Worm (Caenorhabditis elegans) whole organism, young adult: ENCODE results near the gene K11H3.5.

Experiments used
- B0261.1 ChIP-seq: sonication (generic microtip); optimal IDR thresholded peaks from 2 replicates; lab custom pipeline; 2016; ENCODE audit warnings: mild to moderate bottlenecking, missing genetic modification characterization, moderate library complexity, missing compliant biosample characterization
- F23B12.7 ChIP-seq: sonication (generic microtip); optimal IDR thresholded peaks from 2 replicates; lab custom pipeline; 2017; ENCODE audit warnings: missing genetic modification characterization, mild to moderate bottlenecking, missing compliant biosample characterization, antibody characterized with exemption, moderate library complexity; ENCODE audit not compliant: insufficient read depth
- F33H1.4 ChIP-seq: fragments of 200-800 bp; sonication (Bioruptor generic); IDR thresholded peaks from 2 replicates; pipeline ENCODE4 v1.3.6; 2022; ENCODE audit warnings: missing genetic modification reagents, missing genetic modification characterization, missing compliant biosample characterization
- F39B2.1 ChIP-seq: fragments of 200-800 bp; sonication (Bioruptor generic); IDR thresholded peaks from 2 replicates; pipeline ENCODE4 v1.3.6; 2022; ENCODE audit warnings: missing genetic modification reagents, missing genetic modification characterization, missing compliant biosample characterization
- F49E8.2 ChIP-seq: sonication (generic microtip); optimal IDR thresholded peaks from 3 replicates; lab custom pipeline; 2017; ENCODE audit warnings: missing genetic modification characterization, mild to moderate bottlenecking, missing compliant biosample characterization, antibody characterized with exemption, moderate library complexity; ENCODE audit not compliant: insufficient read depth
- Y56A3A.18 ChIP-seq: fragments of 200-800 bp; sonication (Bioruptor generic); IDR thresholded peaks from 2 replicates; pipeline ENCODE4 v1.3.6; 2022; ENCODE audit warnings: missing genetic modification reagents, missing genetic modification characterization, missing compliant biosample characterization
- Y67H2A.10 ChIP-seq: fragments of 200-800 bp; sonication (Bioruptor generic); conservative IDR thresholded peaks from 2 replicates; pipeline ENCODE4 v1.3.6; 2022; ENCODE audit warnings: missing genetic modification reagents, missing genetic modification characterization, missing compliant biosample characterization
- attf-5 ChIP-seq: fragments of 200-800 bp; sonication (Bioruptor generic); optimal IDR thresholded peaks from 2 replicates; lab custom pipeline; 2018; ENCODE audit warnings: mild to moderate bottlenecking, missing genetic modification characterization, missing compliant biosample characterization
- ceh-58 ChIP-seq: fragments of 200-800 bp; sonication (Bioruptor generic); IDR thresholded peaks from 2 replicates; pipeline ENCODE4 v1.3.6; 2022; ENCODE audit warnings: missing genetic modification characterization, missing compliant biosample characterization
- chd-7 ChIP-seq: sonication (generic microtip); optimal IDR thresholded peaks from 2 replicates; lab custom pipeline; 2016; ENCODE audit warnings: mild to moderate bottlenecking, missing genetic modification characterization, moderate library complexity, missing compliant biosample characterization
- efl-1 ChIP-seq: fragments of 150-350 bp; optimal IDR thresholded peaks from 2 replicates; lab custom pipeline; 2014; ENCODE audit warnings: missing biosample characterization, missing genetic modification reagents, missing genetic modification characterization
- ekl-4 ChIP-seq: fragments of 200-800 bp; sonication (Bioruptor generic); IDR thresholded peaks from 2 replicates; pipeline ENCODE4 v1.3.6; 2022; ENCODE audit warnings: missing genetic modification reagents, missing genetic modification characterization, missing compliant biosample characterization
- lin-26 ChIP-seq: fragments of 200-800 bp; sonication (Bioruptor generic); IDR thresholded peaks from 2 replicates; pipeline ENCODE4 v1.3.6; 2022; ENCODE audit warnings: missing genetic modification reagents, missing genetic modification characterization, missing compliant biosample characterization
- lin-54 ChIP-seq: fragments of 200-800 bp; sonication (Bioruptor generic); optimal IDR thresholded peaks from 2 replicates; lab custom pipeline; 2018; ENCODE audit warnings: mild to moderate bottlenecking, missing genetic modification characterization, missing compliant biosample characterization
- lir-1 ChIP-seq: fragments of 200-800 bp; sonication (Bioruptor generic); conservative IDR thresholded peaks from 2 replicates; pipeline ENCODE4 v1.3.6; 2022; ENCODE audit warnings: missing genetic modification reagents, missing genetic modification characterization, missing compliant biosample characterization
- lsl-1 ChIP-seq: fragments of 200-800 bp; sonication (Bioruptor generic); optimal IDR thresholded peaks from 2 replicates; lab custom pipeline; 2018; ENCODE audit warnings: mild to moderate bottlenecking, missing genetic modification characterization, moderate library complexity, missing compliant biosample characterization
- madf-6 ChIP-seq: fragments of 200-800 bp; sonication (Bioruptor generic); IDR thresholded peaks from 2 replicates; pipeline ENCODE4 v1.3.6; 2022; ENCODE audit warnings: missing genetic modification reagents, missing genetic modification characterization, missing compliant biosample characterization
- mcd-1 ChIP-seq: fragments of 200-800 bp; sonication (Bioruptor generic); IDR thresholded peaks from 2 replicates; pipeline ENCODE4 v1.3.6; 2022; ENCODE audit warnings: missing genetic modification reagents, missing genetic modification characterization, missing compliant biosample characterization
- mxl-1 ChIP-seq: sonication (generic microtip); optimal IDR thresholded peaks from 2 replicates; lab custom pipeline; 2016; ENCODE audit warnings: missing genetic modification characterization, missing compliant biosample characterization
- nhr-27 ChIP-seq: fragments of 200-800 bp; sonication (Bioruptor generic); optimal IDR thresholded peaks from 2 replicates; lab custom pipeline; 2018; ENCODE audit warnings: mild to moderate bottlenecking, missing genetic modification characterization, moderate library complexity, missing compliant biosample characterization
- nhr-80 ChIP-seq: sonication (generic microtip); optimal IDR thresholded peaks from 2 replicates; lab custom pipeline; 2016; ENCODE audit warnings: missing genetic modification characterization, missing compliant biosample characterization
- pbrm-1 ChIP-seq: fragments of 200-800 bp; sonication (Bioruptor generic); IDR thresholded peaks from 2 replicates; pipeline ENCODE4 v1.3.6; 2022; ENCODE audit warnings: missing genetic modification reagents, missing genetic modification characterization, missing compliant biosample characterization
- pha-4 ChIP-seq: fragments of 150-350 bp; sonication (generic microtip); optimal IDR thresholded peaks from 2 replicates; lab custom pipeline; 2014; ENCODE audit warnings: missing biosample characterization, missing genetic modification reagents, missing genetic modification characterization
- rcor-1 ChIP-seq: fragments of 200-800 bp; sonication (Bioruptor generic); IDR thresholded peaks from 2 replicates; pipeline ENCODE4 v1.3.6; 2022; ENCODE audit warnings: missing genetic modification reagents, missing genetic modification characterization, missing compliant biosample characterization
- repo-1 ChIP-seq: sonication (generic microtip); optimal IDR thresholded peaks from 2 replicates; lab custom pipeline; 2017; ENCODE audit warnings: mild to moderate bottlenecking, missing genetic modification characterization, missing compliant biosample characterization
- rpc-1 ChIP-seq, 2 experiments: fragments of 150-350 bp in 1 of 2; sonication (generic microtip) in 1 of 2; optimal IDR thresholded peaks; 2 replicates each; lab custom pipeline; 2014 to 2018; ENCODE audit warnings: missing biosample characterization in 1 of 2, missing genetic modification characterization in 1 of 2, missing genetic modification reagents in 1 of 2, missing genotype in 1 of 2
- sdz-38 ChIP-seq: sonication (generic microtip); optimal IDR thresholded peaks from 2 replicates; lab custom pipeline; 2016; ENCODE audit warnings: missing genotype, missing genetic modification characterization, missing compliant biosample characterization
- snpc-1.1 ChIP-seq: sonication (generic microtip); optimal IDR thresholded peaks from 2 replicates; lab custom pipeline; 2017; ENCODE audit warnings: missing genetic modification characterization, mild to moderate bottlenecking, missing compliant biosample characterization, antibody characterized with exemption, moderate library complexity, missing genotype, missing genetic modification reagents; ENCODE audit not compliant: insufficient read depth
- snpc-1.3 ChIP-seq: sonication (generic microtip); optimal IDR thresholded peaks from 2 replicates; lab custom pipeline; 2017; ENCODE audit warnings: missing genetic modification characterization, mild to moderate bottlenecking, missing compliant biosample characterization, antibody characterized with exemption, moderate library complexity, missing genotype, missing genetic modification reagents; ENCODE audit not compliant: insufficient read depth
- snpc-4 ChIP-seq, 5 experiments: fragments of 150-350 bp in 1 of 5; sonication (generic microtip) in 4 of 5; optimal IDR thresholded peaks; 2 replicates each; lab custom pipeline; 2014 to 2018; ENCODE audit warnings: missing genetic modification characterization in 5 of 5, missing biosample characterization in 3 of 5, antibody characterized with exemption in 2 of 5, mild to moderate bottlenecking in 2 of 5, missing compliant biosample characterization in 2 of 5, missing genotype in 2 of 5, moderate library complexity in 2 of 5, missing genetic modification reagents in 1 of 5
- tbp1 ChIP-seq: fragments of 200-800 bp; sonication (Bioruptor generic); optimal IDR thresholded peaks from 2 replicates; lab custom pipeline; 2018; ENCODE audit warnings: mild to moderate bottlenecking, missing genetic modification characterization, missing compliant biosample characterization

The K11H3.5 gene

DNA sequence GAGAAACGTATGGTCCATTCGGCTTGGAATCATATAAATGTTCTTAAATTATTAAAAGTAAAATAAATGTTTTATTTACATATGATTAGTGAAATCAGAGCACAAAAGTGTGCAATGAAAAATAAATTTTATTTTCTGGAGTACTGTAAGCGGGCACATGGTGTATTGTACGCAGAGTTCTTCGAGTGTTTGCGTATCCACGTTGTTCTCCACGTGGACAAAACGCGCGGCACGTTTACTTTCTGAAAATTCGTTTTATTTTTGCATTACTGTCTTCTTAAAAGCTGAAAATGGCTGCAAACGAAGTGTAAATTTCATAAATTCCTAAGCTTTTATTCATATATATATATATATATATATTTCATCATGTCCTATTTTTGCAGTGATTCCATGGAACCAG lies 11.0 kb upstream of the K11H3.5 start (continued):
- no peak for TF ChIP-seq F23B12.7 (tag; lab: Kevin White, UChicago)
- TF ChIP-seq rpc-1 (optimal IDR thresholded peaks at IDR 0.05; lab: Kevin White, UChicago): no peak
- no peak for TF ChIP-seq rpc-1 (tag; optimal IDR thresholded peaks at IDR 0.05; lab: Kevin White, UChicago)
- TF ChIP-seq Y56A3A.18 (GFP tag; lab: Robert Waterston, UW): no peak
- TF ChIP-seq snpc-4 (GFP tag; optimal IDR thresholded peaks at IDR 0.05; lab: Kevin White, UChicago): no peak
- peak in 1 of 4 experiments; percentile 11 for TF ChIP-seq snpc-4 (tag; optimal IDR thresholded peaks at IDR 0.05; lab: Kevin White, UChicago)
- TF ChIP-seq repo-1 (tag; lab: Kevin White, UChicago): no peak
- no peak for TF ChIP-seq lin-26 (GFP tag; lab: Robert Waterston, UW)
- no peak for TF ChIP-seq snpc-1.1 (tag; lab: Kevin White, UChicago)
- no peak for TF ChIP-seq mxl-1 (tag; lab: Kevin White, UChicago)
- TF ChIP-seq, all 124 proteins: peak for 7

DNA sequence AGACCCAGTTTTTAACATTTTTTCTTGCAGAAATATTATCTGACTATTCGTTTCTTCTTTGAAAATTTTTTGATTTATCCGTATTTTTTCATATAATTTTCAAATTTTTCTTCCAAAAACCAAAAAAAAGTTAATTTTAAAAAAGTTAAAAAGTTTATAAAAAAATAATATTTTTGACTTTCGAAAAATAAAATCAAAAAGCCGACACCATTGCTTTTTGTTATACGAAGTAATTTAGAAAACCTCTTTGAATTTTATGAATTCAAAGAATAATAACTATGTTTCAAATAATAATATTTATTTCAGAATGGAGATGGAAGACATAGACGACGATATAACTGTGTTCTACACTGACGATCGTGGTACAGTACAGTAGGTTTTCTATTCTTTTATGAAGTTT lies 8.7 kb upstream of the K11H3.5 start, which contains the start of gene K11H3.8:
K11H3.8 (plus strand) TSS at position 301 of the 400 bp plus-strand sequence.
- TF ChIP-seq sdz-38 (tag; lab: Kevin White, UChicago) (no peak), F49E8.2 (tag; lab: Kevin White, UChicago) (no peak), B0261.1 (no peak), lin-54 (GFP tag; lab: Kevin White, UChicago) (no peak), chd-7 (tag; lab: Kevin White, UChicago) (no peak), lin-26 (GFP tag; lab: Robert Waterston, UW) (no peak)

DNA sequence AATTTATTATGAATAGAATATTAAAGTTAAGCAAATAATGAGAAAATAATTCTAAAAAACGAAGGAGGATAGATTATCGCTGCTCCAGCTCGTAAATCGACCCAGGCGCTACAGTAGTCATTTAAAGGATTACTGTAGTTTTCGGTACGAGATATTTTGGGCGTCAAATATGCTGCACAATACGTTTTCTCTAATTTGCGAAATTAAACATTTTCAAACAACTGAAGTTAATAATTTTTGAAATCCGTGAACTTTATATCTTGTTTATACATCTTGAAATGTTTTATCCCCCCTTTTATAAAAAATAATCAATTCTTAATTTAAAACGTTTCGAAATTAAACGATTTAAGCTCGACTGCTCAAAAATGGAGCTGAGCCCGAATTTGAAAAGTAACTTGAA lies 2.5 kb downstream of the K11H3.5 start, which contains the start of gene K11H3.2:
K11H3.2 (plus strand) TSS at position 301 of the 400 bp plus-strand sequence.
- TF ChIP-seq lsl-1 (GFP tag; lab: Kevin White, UChicago): peak; percentile 13
- TF ChIP-seq ceh-58 (GFP tag; lab: Robert Waterston, UW): no peak

DNA sequence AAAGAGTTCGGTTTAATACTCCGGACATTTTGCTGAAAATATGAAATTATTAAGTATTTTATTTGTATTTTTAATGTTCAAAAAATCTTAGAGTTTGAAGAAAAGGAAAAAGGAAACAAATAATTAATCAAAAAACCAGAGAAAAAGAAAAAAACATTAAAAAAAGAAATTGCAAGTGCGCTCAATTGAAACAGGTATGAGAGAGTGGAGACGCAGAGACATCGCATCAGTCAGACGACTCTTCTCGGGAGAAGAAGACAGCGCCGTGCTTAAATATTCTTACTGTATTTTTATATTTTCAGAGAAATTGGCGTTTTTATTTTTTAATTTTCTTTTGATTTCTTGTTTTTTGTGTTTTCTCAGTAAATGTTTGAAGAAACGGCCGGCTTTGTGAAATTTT lies 4.5 kb downstream of the K11H3.5 start, which contains the start of gene mrpl-36:
mrpl-36 (minus strand) TSS at position 34 of the 400 bp plus-strand sequence.
- TF ChIP-seq ekl-4 (GFP tag; lab: Robert Waterston, UW) (no peak), lsl-1 (GFP tag; lab: Kevin White, UChicago) (peak; percentile 40), tbp1 (peak; percentile 21), F39B2.1 (no peak), efl-1 (no peak), madf-6 (GFP tag; lab: Robert Waterston, UW) (peak; percentile 69), F33H1.4 (GFP tag; lab: Robert Waterston, UW) (0 out of 2 replicates have a peak, but pooled peaks have one; percentile 32), lin-54 (GFP tag; lab: Kevin White, UChicago) (peak; percentile 0), F49E8.2 (tag; lab: Kevin White, UChicago) (peak; percentile 44), mcd-1 (peak; percentile 73), attf-5 (GFP tag; lab: Kevin White, UChicago) (peak; percentile 27), snpc-1.3 (tag; lab: Kevin White, UChicago) (peak; percentile 35)
- TF ChIP-seq, all 124 proteins: peak for 9

DNA sequence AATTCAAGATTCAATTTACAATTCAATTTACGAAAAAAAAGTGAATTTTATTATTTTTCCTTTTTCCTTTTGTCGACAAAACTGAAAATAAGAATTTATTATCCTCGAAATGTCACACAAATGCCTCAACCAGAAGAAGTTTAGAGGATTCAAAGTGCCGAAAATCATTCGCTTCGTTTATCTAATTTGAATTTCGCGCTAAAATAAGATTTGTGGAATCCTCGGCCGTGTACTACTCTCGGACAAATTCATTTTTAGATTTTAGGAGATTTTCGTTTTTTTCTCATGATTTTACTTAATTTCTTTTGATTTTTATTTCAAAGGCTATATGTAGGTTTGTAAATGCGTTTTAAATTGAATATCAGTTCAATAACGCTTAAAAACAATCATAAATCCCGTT lies 5.0 kb downstream of the K11H3.5 start:
- TF ChIP-seq Y67H2A.10 (GFP tag; lab: Robert Waterston, UW) (no peak), nhr-80 (tag; lab: Kevin White, UChicago) (no peak), lin-54 (GFP tag; lab: Kevin White, UChicago) (peak; percentile 48), nhr-27 (tag; lab: Kevin White, UChicago) (no peak), attf-5 (GFP tag; lab: Kevin White, UChicago) (no peak), lin-26 (GFP tag; lab: Robert Waterston, UW) (no peak), pbrm-1 (GFP tag; lab: Robert Waterston, UW) (no peak), madf-6 (GFP tag; lab: Robert Waterston, UW) (peak; percentile 46), lir-1 (GFP tag; lab: Robert Waterston, UW) (no peak), rcor-1 (0 out of 2 replicates have a peak, but pooled peaks have one; percentile 21), pha-4 (tag; lab: Kevin White, UChicago) (no peak), tbp1 (no peak)
